Fruit fly (Drosophila melanogaster) S2 (cell line): ENCODE data around the gene CG45544.

Source experiments
- CG8478 ChIP-seq: fragments of >200 bp; optimal IDR thresholded peaks from 2 replicates; lab custom pipeline; 2018
- CTCF ChIP-seq, 2 experiments: fragments of >200 bp; optimal IDR thresholded peaks; 2 replicates each; lab custom pipeline; 2018

Gene CG45544

dm6 chr3R:29255963-29256527 lies at the start of gene CG45544:
Gene CG45544, plus strand, starts transcription at chr3R:29256485.
- no peak for TF ChIP-seq CTCF (optimal IDR thresholded peaks at IDR 0.05; lab: Kevin White, UChicago)
- TF ChIP-seq CG8478 (lab: Kevin White, UChicago): no peak

dm6 chr3R:29207012-29207656 lies 49.2 kb upstream of the CG45544 start:
- no peak for TF ChIP-seq CTCF (optimal IDR thresholded peaks at IDR 0.05; lab: Kevin White, UChicago)
- TF ChIP-seq CG8478 (lab: Kevin White, UChicago): no peak

dm6 chr3R:29207996-29208395 lies 48.3 kb upstream of the CG45544 start:
- TF ChIP-seq CG8478 (lab: Kevin White, UChicago): no peak
- no peak for TF ChIP-seq CTCF (optimal IDR thresholded peaks at IDR 0.05; lab: Kevin White, UChicago)

- no peak for TF ChIP-seq CG8478 (lab: Kevin White, UChicago)
Measured at dm6 chr3R:29210091-29210490, 46.2 kb upstream of the CG45544 start.

- TF ChIP-seq CG8478 (lab: Kevin White, UChicago): no peak
- TF ChIP-seq CTCF (optimal IDR thresholded peaks at IDR 0.05; lab: Kevin White, UChicago): no peak
Measured at dm6 chr3R:29210542-29211393, 45.5 kb upstream of the CG45544 start.

dm6 chr3R:29211702-29212101 lies 44.6 kb upstream of the CG45544 start:
- TF ChIP-seq CTCF (optimal IDR thresholded peaks at IDR 0.05; lab: Kevin White, UChicago): no peak

- TF ChIP-seq CG8478 (lab: Kevin White, UChicago): no peak
- no peak for TF ChIP-seq CTCF (optimal IDR thresholded peaks at IDR 0.05; lab: Kevin White, UChicago)
Measured at dm6 chr3R:29212534-29212933, 43.8 kb upstream of the CG45544 start.

dm6 chr3R:29213416-29213815 lies 42.9 kb upstream of the CG45544 start:
- TF ChIP-seq CG8478 (lab: Kevin White, UChicago) (no peak), CTCF (optimal IDR thresholded peaks at IDR 0.05; lab: Kevin White, UChicago) (no peak)

dm6 chr3R:29214262-29214661 lies 42.0 kb upstream of the CG45544 start:
- TF ChIP-seq CG8478 (lab: Kevin White, UChicago) (peak; percentile 34), CTCF (optimal IDR thresholded peaks at IDR 0.05; lab: Kevin White, UChicago) (no peak)

- TF ChIP-seq CG8478 (lab: Kevin White, UChicago) (no peak), CTCF (optimal IDR thresholded peaks at IDR 0.05; lab: Kevin White, UChicago) (no peak)
Measured at dm6 chr3R:29214982-29215533, 41.2 kb upstream of the CG45544 start.

- TF ChIP-seq CTCF (optimal IDR thresholded peaks at IDR 0.05; lab: Kevin White, UChicago) (no peak), CG8478 (lab: Kevin White, UChicago) (no peak)
Measured at dm6 chr3R:29215652-29216483, 40.4 kb upstream of the CG45544 start.

dm6 chr3R:29216484-29216863 lies 39.8 kb upstream of the CG45544 start:
- TF ChIP-seq CG8478 (lab: Kevin White, UChicago) (no peak), CTCF (optimal IDR thresholded peaks at IDR 0.05; lab: Kevin White, UChicago) (no peak)

- TF ChIP-seq CTCF (optimal IDR thresholded peaks at IDR 0.05; lab: Kevin White, UChicago): no peak
- no peak for TF ChIP-seq CG8478 (lab: Kevin White, UChicago)
Measured at dm6 chr3R:29217309-29217708, 39.0 kb upstream of the CG45544 start.

- TF ChIP-seq CG8478 (lab: Kevin White, UChicago) (no peak), CTCF (optimal IDR thresholded peaks at IDR 0.05; lab: Kevin White, UChicago) (no peak)
Measured at dm6 chr3R:29218001-29218400, 38.3 kb upstream of the CG45544 start.
